Fruit fly (Drosophila melanogaster): ENCODE results near the gene Acsf3.

Gene Acsf3

DNA sequence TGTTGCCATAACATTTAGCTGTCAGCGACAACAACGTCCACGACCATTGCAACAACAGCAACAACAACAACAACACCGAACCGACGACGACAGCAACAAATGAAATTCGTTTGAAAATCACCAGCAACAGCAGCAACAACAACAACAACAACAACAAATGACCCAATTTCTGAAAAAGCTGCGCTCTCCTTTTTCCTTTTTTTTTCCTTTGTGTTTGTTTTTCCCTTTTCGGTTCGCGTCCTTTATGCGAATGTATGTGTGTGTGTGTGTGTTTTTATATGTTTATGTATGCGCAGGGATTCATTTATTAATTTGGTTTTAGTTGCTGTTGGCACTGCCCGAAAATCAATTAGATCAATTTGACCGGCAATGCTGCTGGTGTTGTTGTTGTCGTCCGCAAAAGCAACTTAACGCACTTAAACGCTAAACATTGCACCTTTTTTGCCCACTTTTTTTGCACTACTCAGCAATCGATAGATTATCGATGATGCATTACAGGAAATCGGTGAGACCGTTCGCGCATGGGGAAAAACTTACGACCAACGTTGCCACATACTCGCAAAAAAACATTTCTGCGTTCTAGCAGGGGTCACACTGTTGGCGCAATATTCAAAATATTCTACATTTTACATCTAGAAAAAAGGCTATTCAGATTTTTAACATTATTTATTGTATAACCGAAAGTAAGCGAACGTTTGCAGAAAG, 37.9 kb upstream of the Acsf3 start, which contains the start of gene unc-119 (continued):
- TF ChIP-seq Bgb (GFP tag; IDR thresholded peaks at IDR 0.05; ENCODE audit: partially characterized antibody) = peak; percentile 83
- peak; percentile 54 for TF ChIP-seq MESR4 (GFP tag; optimal IDR thresholded peaks at IDR 0.05)
- peak; percentile 0 for TF ChIP-seq HmgZ (tag; optimal IDR thresholded peaks at IDR 0.05)
- TF ChIP-seq Doc3 (GFP tag; IDR thresholded peaks at IDR 0.05; ENCODE audit: partially characterized antibody) = peak; percentile 55; the same call in 2 of the 3 replicates
- peak; percentile 18 for TF ChIP-seq Nf-YB (GFP tag; optimal IDR thresholded peaks at IDR 0.05)
- peak; percentile 61 for TF ChIP-seq Lhr (GFP tag; optimal IDR thresholded peaks at IDR 0.05)
- peak; percentile 16 for TF ChIP-seq NC2β (GFP tag; optimal IDR thresholded peaks at IDR 0.05)
- TF ChIP-seq her (GFP tag; optimal IDR thresholded peaks at IDR 0.05) = no peak
- peak; percentile 32 for TF ChIP-seq CG30020 (tag; optimal IDR thresholded peaks at IDR 0.05)
- no peak for TF ChIP-seq Hey (tag; optimal IDR thresholded peaks at IDR 0.05)
- TF ChIP-seq prd (optimal IDR thresholded peaks at IDR 0.05) = no peak
- TF ChIP-seq prd (GFP tag; IDR thresholded peaks at IDR 0.05) = no peak
- peak; percentile 60 for TF ChIP-seq CG34224 (GFP tag; IDR thresholded peaks at IDR 0.05; ENCODE audit: partially characterized antibody)
- TF ChIP-seq CG1603 (tag; optimal IDR thresholded peaks at IDR 0.05) = peak; percentile 96
- peak; percentile 37 for TF ChIP-seq phol (tag; optimal IDR thresholded peaks at IDR 0.05)
- no peak for TF ChIP-seq Dip2 (GFP tag; IDR thresholded peaks at IDR 0.05)
- TF ChIP-seq bbx (GFP tag; IDR thresholded peaks at IDR 0.05; ENCODE audit: partially characterized antibody) = peak; percentile 77
- TF ChIP-seq CG17186 (GFP tag; optimal IDR thresholded peaks at IDR 0.05) = peak; percentile 82
- no peak for TF ChIP-seq CG3407 (GFP tag; optimal IDR thresholded peaks at IDR 0.05)
- TF ChIP-seq bsh (GFP tag; optimal IDR thresholded peaks at IDR 0.05) = peak in 1 of 2 experiments; percentile 46
- TF ChIP-seq Sry-δ (GFP tag; optimal IDR thresholded peaks at IDR 0.05) = peak; percentile 76
- TF ChIP-seq chn (GFP tag; optimal IDR thresholded peaks at IDR 0.05) = no peak
- peak; percentile 86 for TF ChIP-seq Dref (GFP tag; IDR thresholded peaks at IDR 0.05)
- peak in 1 of 2 experiments; percentile 80 for TF ChIP-seq Pdp1 (GFP tag; optimal IDR thresholded peaks at IDR 0.05)
- TF ChIP-seq BEAF-32 (GFP tag; optimal IDR thresholded peaks at IDR 0.05) = peak; percentile 79
- TF ChIP-seq YL-1 (GFP tag; optimal IDR thresholded peaks at IDR 0.05) = peak; percentile 14
- peak; percentile 9 for TF ChIP-seq oc (tag; optimal IDR thresholded peaks at IDR 0.05)
- peak; percentile 30 for TF ChIP-seq p53 (GFP tag; optimal IDR thresholded peaks at IDR 0.05)
- no peak for TF ChIP-seq CG17328 (GFP tag; IDR thresholded peaks at IDR 0.05)
- TF ChIP-seq Scr (GFP tag; IDR thresholded peaks at IDR 0.05; ENCODE audit: partially characterized antibody) = peak; percentile 67
- TF ChIP-seq CG15514 (GFP tag; optimal IDR thresholded peaks at IDR 0.05) = peak; percentile 52
- TF ChIP-seq E2f2 (GFP tag; IDR thresholded peaks at IDR 0.05) = peak; percentile 96
- TF ChIP-seq lola (GFP tag; optimal IDR thresholded peaks at IDR 0.05) = no peak
- TF ChIP-seq CG2678 (tag; optimal IDR thresholded peaks at IDR 0.05) = no peak
- TF ChIP-seq HmgD (GFP tag; optimal IDR thresholded peaks at IDR 0.05) = peak; percentile 47
- peak; percentile 71 for TF ChIP-seq CG16813 (GFP tag; IDR thresholded peaks at IDR 0.05; ENCODE audit: partially characterized antibody)
- no peak for TF ChIP-seq zfh1 (GFP tag; IDR thresholded peaks at IDR 0.05)
- peak; percentile 82 for TF ChIP-seq stwl (tag; optimal IDR thresholded peaks at IDR 0.05)
- peak; percentile 69 for TF ChIP-seq CG12659 (GFP tag; optimal IDR thresholded peaks at IDR 0.05)
- TF ChIP-seq nerfin-2 (GFP tag; IDR thresholded peaks at IDR 0.05; ENCODE audit: partially characterized antibody) = peak; percentile 55; the same call in 1 of the 2 replicates
- peak; percentile 93 for TF ChIP-seq Dp (GFP tag; optimal IDR thresholded peaks at IDR 0.05)
- TF ChIP-seq odd (GFP tag; optimal IDR thresholded peaks at IDR 0.05) = no peak
- peak; percentile 7 for TF ChIP-seq NfI (GFP tag; optimal IDR thresholded peaks at IDR 0.05)
- peak; percentile 63 for TF ChIP-seq inv (GFP tag; IDR thresholded peaks at IDR 0.05; ENCODE audit: partially characterized antibody)
- TF ChIP-seq gsb-n (tag; optimal IDR thresholded peaks at IDR 0.05) = peak; percentile 16
- 0 out of 3 replicates have a peak, but pooled peaks have one; percentile 22 for TF ChIP-seq Dbx (GFP tag; IDR thresholded peaks at IDR 0.05)
- 0 out of 4 replicates have a peak, but pooled peaks have one; percentile 61 for TF ChIP-seq chinmo (GFP tag; IDR thresholded peaks at IDR 0.05; ENCODE audit: partially characterized antibody)
